Fruit fly (Drosophila melanogaster) whole organism, embryonic: Measurements from ENCODE around the gene CG15144.

Experiments used
- ATbp ChIP-seq: fragments of 200-800 bp; sonication (Bioruptor generic); optimal IDR thresholded peaks from 2 replicates; lab custom pipeline; 2017; ENCODE audit warnings: missing biosample characterization, mild to moderate bottlenecking, missing genetic modification characterization, missing genetic modification reagents
- Adf1 ChIP-seq: fragments of 200-800 bp; sonication (Bioruptor generic); IDR thresholded peaks from 2 replicates; pipeline ENCODE4 v1.3.6; 2022; ENCODE audit warnings: missing biosample characterization, missing genetic modification characterization
- Atf-2 ChIP-seq: fragments of 200-800 bp; sonication (Bioruptor generic); optimal IDR thresholded peaks from 2 replicates; lab custom pipeline; 2016; ENCODE audit warnings: missing biosample characterization, missing genetic modification characterization
- BEAF-32 ChIP-seq: fragments of 200-800 bp; sonication (Bioruptor generic); optimal IDR thresholded peaks from 3 replicates; lab custom pipeline; 2017; ENCODE audit warnings: missing biosample characterization, missing genetic modification characterization, mild to moderate bottlenecking, moderate library complexity, missing genetic modification reagents
- Bdp1 ChIP-seq: fragments of 200-800 bp; sonication (Bioruptor generic); optimal IDR thresholded peaks from 3 replicates; lab custom pipeline; 2016; ENCODE audit warnings: missing biosample characterization, missing genetic modification characterization
- CG10209 ChIP-seq: fragments of 200-800 bp; sonication (Bioruptor generic); optimal IDR thresholded peaks from 3 replicates; lab custom pipeline; 2017; ENCODE audit warnings: missing biosample characterization, mild to moderate bottlenecking, missing genetic modification characterization, missing genetic modification reagents
- CG10321 ChIP-seq: fragments of 200-800 bp; sonication (Bioruptor generic); IDR thresholded peaks from 2 replicates; pipeline ENCODE4 v1.3.6; 2022; ENCODE audit warnings: missing biosample characterization, missing genetic modification characterization
- CG12391 ChIP-seq: fragments of 200-800 bp; sonication (Bioruptor generic); optimal IDR thresholded peaks from 3 replicates; lab custom pipeline; 2018; ENCODE audit warnings: missing biosample characterization, mild to moderate bottlenecking, missing genetic modification characterization, moderate library complexity
- CG15514 ChIP-seq: fragments of 200-800 bp; sonication (Bioruptor generic); optimal IDR thresholded peaks from 3 replicates; lab custom pipeline; 2017; ENCODE audit warnings: missing biosample characterization, missing genetic modification characterization, mild to moderate bottlenecking, moderate library complexity, missing genetic modification reagents
- CG16815 ChIP-seq: fragments of 200-800 bp; sonication (Bioruptor generic); optimal IDR thresholded peaks from 3 replicates; lab custom pipeline; 2017; ENCODE audit warnings: missing biosample characterization, mild to moderate bottlenecking, missing genetic modification characterization
- CG18262 ChIP-seq: fragments of 200-800 bp; optimal IDR thresholded peaks from 3 replicates; lab custom pipeline; 2019; ENCODE audit warnings: missing biosample characterization, mild to moderate bottlenecking, missing genetic modification characterization, moderate library complexity
- CG18619 ChIP-seq: fragments of 200-800 bp; sonication (Bioruptor generic); optimal IDR thresholded peaks from 3 replicates; lab custom pipeline; 2017; ENCODE audit warnings: missing biosample characterization, mild to moderate bottlenecking, missing genetic modification characterization
- CG31388 ChIP-seq: fragments of 200-800 bp; sonication (Bioruptor generic); optimal IDR thresholded peaks from 2 replicates; lab custom pipeline; 2016; ENCODE audit warnings: missing biosample characterization, missing genetic modification characterization
- CG32532 ChIP-seq: fragments of 200-800 bp; sonication (Bioruptor generic); IDR thresholded peaks from 2 replicates; pipeline ENCODE4 v1.3.6; 2022; ENCODE audit warnings: missing biosample characterization, missing genetic modification characterization
- CG42726 ChIP-seq: fragments of 200-800 bp; sonication (Bioruptor generic); IDR thresholded peaks from 2 replicates; pipeline ENCODE4 v1.3.6; 2022; ENCODE audit warnings: missing biosample characterization, missing genetic modification characterization; ENCODE audit not compliant: partially characterized antibody
- CG7928 ChIP-seq: fragments of 200-800 bp; sonication (Bioruptor generic); optimal IDR thresholded peaks from 2 replicates; lab custom pipeline; 2017; ENCODE audit warnings: missing biosample characterization, mild to moderate bottlenecking, missing genetic modification characterization
- D19A ChIP-seq: fragments of 200-800 bp; optimal IDR thresholded peaks from 3 replicates; lab custom pipeline; 2019; ENCODE audit warnings: missing biosample characterization, mild to moderate bottlenecking, missing genetic modification characterization, moderate library complexity
- Dbx ChIP-seq: fragments of 200-800 bp; sonication (Bioruptor generic); IDR thresholded peaks from 3 replicates; pipeline ENCODE4 v1.3.6; 2022; ENCODE audit warnings: missing biosample characterization, missing genetic modification characterization
- Deaf1 ChIP-seq: fragments of 200-800 bp; optimal IDR thresholded peaks from 3 replicates; lab custom pipeline; 2019; ENCODE audit warnings: missing biosample characterization, mild to moderate bottlenecking, missing genetic modification characterization, moderate library complexity
- GATAe ChIP-seq: fragments of 200-800 bp; sonication (Bioruptor generic); conservative IDR thresholded peaks from 2 replicates; pipeline ENCODE4 v1.3.6; 2022; ENCODE audit warnings: missing biosample characterization, missing genetic modification characterization
- Med ChIP-seq: fragments of 200-800 bp; sonication (Bioruptor generic); peaks from one replicate; lab custom pipeline; 2016; ENCODE audit warnings: missing biosample characterization, missing genetic modification characterization, mild to moderate bottlenecking, inconsistent platforms, moderate library complexity
- NC2α ChIP-seq: fragments of 200-800 bp; sonication (Bioruptor generic); optimal IDR thresholded peaks from 2 replicates; lab custom pipeline; 2016; ENCODE audit warnings: missing biosample characterization, missing genetic modification characterization
- Scr ChIP-seq: fragments of 200-800 bp; sonication (Bioruptor generic); IDR thresholded peaks from 2 replicates; pipeline ENCODE4 v1.3.6; 2022; ENCODE audit warnings: missing biosample characterization, missing genetic modification characterization; ENCODE audit not compliant: partially characterized antibody
- Usf ChIP-seq: fragments of 200-800 bp; sonication (Bioruptor generic); optimal IDR thresholded peaks from 2 replicates; lab custom pipeline; 2017; ENCODE audit warnings: missing genotype, missing biosample characterization, missing genetic modification characterization
- abd-A ChIP-seq: fragments of 200-800 bp; sonication (Bioruptor generic); optimal IDR thresholded peaks from 3 replicates; lab custom pipeline; 2019; ENCODE audit warnings: missing biosample characterization, mild to moderate bottlenecking, missing genetic modification characterization, moderate library complexity
- ara ChIP-seq: fragments of 200-800 bp; sonication (Bioruptor generic); IDR thresholded peaks from 2 replicates; pipeline ENCODE4 v1.3.6; 2022; ENCODE audit warnings: missing biosample characterization, missing genetic modification characterization
- bowl ChIP-seq: fragments of 200-800 bp; sonication (Bioruptor generic); IDR thresholded peaks from 2 replicates; pipeline ENCODE4 v1.3.6; 2022; ENCODE audit warnings: missing biosample characterization, missing genetic modification characterization
- bsh ChIP-seq, 2 experiments: fragments of 200-800 bp; sonication (Bioruptor generic); optimal IDR thresholded peaks; 2 replicates each; lab custom pipeline; 2017 to 2018; ENCODE audit warnings: mild to moderate bottlenecking in 2 of 2, missing biosample characterization in 2 of 2, missing genetic modification characterization in 2 of 2, moderate library complexity in 1 of 2
- cg ChIP-seq: fragments of 200-800 bp; sonication (Bioruptor generic); optimal IDR thresholded peaks from 3 replicates; lab custom pipeline; 2019; ENCODE audit warnings: missing biosample characterization, mild to moderate bottlenecking, missing genetic modification characterization, moderate library complexity
- chinmo ChIP-seq: fragments of 200-800 bp; sonication (Bioruptor generic); IDR thresholded peaks from 4 replicates; pipeline ENCODE4 v1.3.6; 2022; ENCODE audit warnings: missing biosample characterization, missing genetic modification characterization; ENCODE audit not compliant: partially characterized antibody
- chm ChIP-seq: fragments of 200-800 bp; sonication (Bioruptor generic); IDR thresholded peaks from 2 replicates; pipeline ENCODE4 v1.3.6; 2022; ENCODE audit warnings: missing biosample characterization, missing genetic modification characterization
- dmrt11E ChIP-seq: fragments of 200-800 bp; sonication (Bioruptor generic); optimal IDR thresholded peaks from 3 replicates; lab custom pipeline; 2018; ENCODE audit warnings: missing biosample characterization, mild to moderate bottlenecking, missing genetic modification characterization, moderate library complexity
- eyg ChIP-seq: fragments of 200-800 bp; sonication (Bioruptor generic); optimal IDR thresholded peaks from 3 replicates; lab custom pipeline; 2016; ENCODE audit warnings: missing biosample characterization, missing genetic modification characterization
- gro ChIP-seq: fragments of 200-800 bp; sonication (Bioruptor generic); optimal IDR thresholded peaks from 2 replicates; lab custom pipeline; 2016; ENCODE audit warnings: missing biosample characterization, missing genetic modification characterization
- hth ChIP-seq: fragments of >200 bp; optimal IDR thresholded peaks from 2 replicates; lab custom pipeline; 2017; ENCODE audit warnings: inconsistent platforms
- kah ChIP-seq: fragments of 200-800 bp; sonication (Bioruptor generic); optimal IDR thresholded peaks from 2 replicates; lab custom pipeline; 2018; ENCODE audit warnings: missing biosample characterization, mild to moderate bottlenecking, missing genetic modification characterization
- klu ChIP-seq: fragments of 200-800 bp; sonication (Bioruptor generic); IDR thresholded peaks from 2 replicates; pipeline ENCODE4 v1.3.6; 2022; ENCODE audit warnings: missing biosample characterization, missing genetic modification characterization
- lbe ChIP-seq: fragments of 200-800 bp; sonication (Bioruptor generic); optimal IDR thresholded peaks from 2 replicates; lab custom pipeline; 2016; ENCODE audit warnings: missing biosample characterization, mild to moderate bottlenecking, missing genetic modification characterization
- lola ChIP-seq, 3 experiments: fragments of >200 bp in 2 of 3; fragments of 200-800 bp in 1 of 3; sonication (Bioruptor generic) in 1 of 3; optimal IDR thresholded peaks; 2 replicates each; lab custom pipeline; 2017 to 2019; ENCODE audit warnings: missing biosample characterization in 3 of 3, missing genetic modification characterization in 3 of 3, mild to moderate bottlenecking in 1 of 3, moderate library complexity in 1 of 3
- pfk ChIP-seq: fragments of 200-800 bp; sonication (Bioruptor generic); optimal IDR thresholded peaks from 2 replicates; lab custom pipeline; 2018; ENCODE audit warnings: missing biosample characterization, mild to moderate bottlenecking, missing genetic modification characterization, moderate library complexity
- salm ChIP-seq: fragments of 200-800 bp; sonication (Bioruptor generic); optimal IDR thresholded peaks from 2 replicates; lab custom pipeline; 2018; ENCODE audit warnings: missing biosample characterization, mild to moderate bottlenecking, missing genetic modification characterization
- sim ChIP-seq: fragments of 200-800 bp; sonication (Bioruptor generic); IDR thresholded peaks from 2 replicates; pipeline ENCODE4 v1.3.6; 2022; ENCODE audit warnings: missing biosample characterization, missing genetic modification characterization
- slbo ChIP-seq: fragments of 200-800 bp; sonication (Bioruptor generic); IDR thresholded peaks from 2 replicates; pipeline ENCODE4 v1.3.6; 2022; ENCODE audit warnings: missing biosample characterization, missing genetic modification characterization
- stc ChIP-seq: fragments of 200-800 bp; sonication (Bioruptor generic); IDR thresholded peaks from 2 replicates; pipeline ENCODE4 v1.3.6; 2022; ENCODE audit warnings: missing biosample characterization, missing genetic modification characterization
- usp ChIP-seq: fragments of >200 bp; optimal IDR thresholded peaks from 2 replicates; lab custom pipeline; 2017; ENCODE audit warnings: missing biosample characterization, missing genetic modification characterization
- vvl ChIP-seq: fragments of 200-800 bp; sonication (Bioruptor generic); IDR thresholded peaks from 2 replicates; pipeline ENCODE4 v1.3.6; 2022; ENCODE audit warnings: missing biosample characterization, missing genetic modification characterization

Gene CG15144

dm6 chr2L:17561914-17562313 is 33.0 kb upstream of the CG15144 start:
- TF ChIP-seq bowl (GFP tag; lab: Robert Waterston, UW), result no peak
- no peak for TF ChIP-seq lbe (GFP tag; lab: Kevin White, UChicago)
- TF ChIP-seq CG16815 (GFP tag; lab: Kevin White, UChicago), result no peak
- no peak for TF ChIP-seq BEAF-32 (GFP tag; lab: Kevin White, UChicago)
- TF ChIP-seq ara (GFP tag; lab: Robert Waterston, UW), result no peak
- no peak for TF ChIP-seq kah (GFP tag; lab: Kevin White, UChicago)
- TF ChIP-seq pfk (GFP tag; lab: Kevin White, UChicago), result no peak
- 0 out of 4 replicates have a peak, but pooled peaks have one; percentile 61 for TF ChIP-seq chinmo (GFP tag; lab: Robert Waterston, UW)
- TF ChIP-seq bsh (GFP tag; optimal IDR thresholded peaks at IDR 0.05; lab: Kevin White, UChicago), result no peak
- TF ChIP-seq vvl, result no peak
- TF ChIP-seq NC2α, result no peak
- TF ChIP-seq eyg (GFP tag; lab: Kevin White, UChicago), result no peak
- TF ChIP-seq cg, result peak; percentile 21
- TF ChIP-seq salm (tag; lab: Kevin White, UChicago), result no peak
- TF ChIP-seq CG12391 (tag; lab: Kevin White, UChicago), result no peak
- TF ChIP-seq Dbx (GFP tag; lab: Robert Waterston, UW), result 0 out of 3 replicates have a peak, but pooled peaks have one; percentile 20
- no peak for TF ChIP-seq CG18262
- TF ChIP-seq GATAe, result no peak
- TF ChIP-seq CG7928 (GFP tag; lab: Kevin White, UChicago), result no peak
- peak; percentile 68 for TF ChIP-seq Med
- no peak for TF ChIP-seq slbo (GFP tag; lab: Robert Waterston, UW)
- TF ChIP-seq CG10321 (GFP tag; lab: Robert Waterston, UW), result no peak
- no peak for TF ChIP-seq klu
- TF ChIP-seq Adf1 (GFP tag; lab: Robert Waterston, UW), result peak; percentile 30; the same call in 1 of the 2 replicates
- no peak for TF ChIP-seq CG15514 (GFP tag; lab: Kevin White, UChicago)
- TF ChIP-seq CG31388 (GFP tag; lab: Kevin White, UChicago), result no peak
- no peak for TF ChIP-seq gro (GFP tag; lab: Kevin White, UChicago)
- TF ChIP-seq CG32532 (GFP tag; lab: Robert Waterston, UW), result no peak
- TF ChIP-seq Atf-2 (GFP tag; lab: Kevin White, UChicago), result no peak
- TF ChIP-seq Bdp1 (GFP tag; lab: Kevin White, UChicago), result no peak
- TF ChIP-seq usp (GFP tag; lab: Kevin White, UChicago), result no peak
- no peak for TF ChIP-seq Usf (GFP tag; lab: Kevin White, UChicago)
- TF ChIP-seq CG10209 (GFP tag; lab: Kevin White, UChicago), result no peak
- no peak for TF ChIP-seq hth (lab: Kevin White, UChicago)
- TF ChIP-seq dmrt11E, result no peak
- peak; percentile 45 for TF ChIP-seq Deaf1 (tag; lab: Kevin White, UChicago)
- TF ChIP-seq sim (GFP tag; lab: Robert Waterston, UW), result no peak
- no peak for TF ChIP-seq D19A (tag; lab: Kevin White, UChicago)
- no peak for TF ChIP-seq lola (GFP tag; optimal IDR thresholded peaks at IDR 0.05; lab: Kevin White, UChicago)
- TF ChIP-seq CG18619 (GFP tag; lab: Kevin White, UChicago), result no peak
- no peak for TF ChIP-seq stc (GFP tag; lab: Robert Waterston, UW)
- TF ChIP-seq Scr, result no peak
- peak; percentile 72 for TF ChIP-seq abd-A (tag; lab: Kevin White, UChicago)
- no peak for TF ChIP-seq CG42726 (GFP tag; lab: Robert Waterston, UW)
- 0 out of 2 replicates have a peak, but pooled peaks have one; percentile 28 for TF ChIP-seq chm (GFP tag; lab: Robert Waterston, UW)
- no peak for TF ChIP-seq ATbp (GFP tag; lab: Kevin White, UChicago)
